Fruit fly (Drosophila melanogaster): ENCODE data around the gene CG32548.

dm6 chrX:18404150-18404631 lies 36.2 kb downstream of the CG32548 start:
- TF ChIP-seq tin (GFP tag; optimal IDR thresholded peaks at IDR 0.05) (no peak), gce (GFP tag; IDR thresholded peaks at IDR 0.05) (no peak), usp (GFP tag; optimal IDR thresholded peaks at IDR 0.05) (no peak), en (GFP tag; optimal IDR thresholded peaks at IDR 0.05) (no peak), trem (tag; optimal IDR thresholded peaks at IDR 0.05) (no peak), CG42726 (GFP tag; IDR thresholded peaks at IDR 0.05; ENCODE audit: partially characterized antibody) (no peak), CG34422 (GFP tag; IDR thresholded peaks at IDR 0.05) (no peak), CG7357 (GFP tag; IDR thresholded peaks at IDR 0.05) (no peak), CG18011 (GFP tag; optimal IDR thresholded peaks at IDR 0.05) (no peak), ara (GFP tag; IDR thresholded peaks at IDR 0.05) (no peak), MESR4 (GFP tag; optimal IDR thresholded peaks at IDR 0.05) (no peak), CG8478 (optimal IDR thresholded peaks at IDR 0.05) (no peak), Blimp-1 (GFP tag; optimal IDR thresholded peaks at IDR 0.05) (no peak), insv (GFP tag; optimal IDR thresholded peaks at IDR 0.05) (no peak)

All from whole organism, embryonic.